Fruit fly (Drosophila melanogaster): Measurements from ENCODE around the gene CG31870.

CG31870 gene

DNA sequence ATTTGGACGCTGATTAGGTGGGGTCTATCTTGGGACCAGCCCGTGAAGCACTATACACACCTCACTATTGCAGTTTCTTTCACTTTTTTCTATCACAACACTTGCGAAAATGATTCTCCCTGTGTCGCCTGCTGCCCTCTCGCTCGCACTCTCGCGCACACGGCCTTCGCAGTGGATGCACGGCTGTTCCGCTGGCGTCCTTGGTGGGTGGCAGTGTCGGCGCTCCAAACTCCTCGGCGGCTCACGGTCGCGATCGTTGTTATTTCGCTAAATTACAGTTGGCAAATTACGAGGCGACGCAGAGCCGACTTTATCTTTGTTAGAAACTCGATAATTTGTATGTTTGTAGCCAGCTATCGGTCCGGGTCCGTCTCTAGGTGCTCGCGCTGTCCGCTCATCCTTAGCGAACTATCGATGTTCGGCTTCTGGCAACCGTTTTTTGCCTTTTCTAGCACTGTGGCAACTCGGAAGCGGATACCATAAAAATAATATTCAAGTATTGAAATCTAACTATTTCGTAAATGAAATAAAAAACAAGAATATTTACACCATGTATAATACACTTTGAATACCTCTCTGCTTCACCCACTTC lies 22.3 kb upstream of the CG31870 start, which contains the start of gene Ubc2:
Gene Ubc2, minus strand, starts transcription at position 410 of the 592 bp plus-strand sequence.
- TF ChIP-seq cyc (GFP tag; optimal IDR thresholded peaks at IDR 0.05) = peak; percentile 15
- peak; percentile 73 for TF ChIP-seq Sox14 (GFP tag; optimal IDR thresholded peaks at IDR 0.05)
- peak; percentile 23 for TF ChIP-seq CG31627 (GFP tag; optimal IDR thresholded peaks at IDR 0.05)
- no peak for TF ChIP-seq dac (GFP tag; optimal IDR thresholded peaks at IDR 0.05)
- TF ChIP-seq Blimp-1 (GFP tag; optimal IDR thresholded peaks at IDR 0.05) = no peak
- peak; percentile 28 for TF ChIP-seq esn (GFP tag; optimal IDR thresholded peaks at IDR 0.05)
- peak; percentile 33 for TF ChIP-seq pdm3 (GFP tag; optimal IDR thresholded peaks at IDR 0.05)
- TF ChIP-seq lz (GFP tag; optimal IDR thresholded peaks at IDR 0.05) = peak; percentile 30
- peak; percentile 72 for TF ChIP-seq Eip78C (GFP tag)
- peak; percentile 7 for TF ChIP-seq dsx (GFP tag; optimal IDR thresholded peaks at IDR 0.05; ENCODE audit: poor library complexity, severe bottlenecking)
- no peak for TF ChIP-seq Met (GFP tag; optimal IDR thresholded peaks at IDR 0.05)
- peak; percentile 19 for TF ChIP-seq topi (GFP tag; optimal IDR thresholded peaks at IDR 0.05)

DNA sequence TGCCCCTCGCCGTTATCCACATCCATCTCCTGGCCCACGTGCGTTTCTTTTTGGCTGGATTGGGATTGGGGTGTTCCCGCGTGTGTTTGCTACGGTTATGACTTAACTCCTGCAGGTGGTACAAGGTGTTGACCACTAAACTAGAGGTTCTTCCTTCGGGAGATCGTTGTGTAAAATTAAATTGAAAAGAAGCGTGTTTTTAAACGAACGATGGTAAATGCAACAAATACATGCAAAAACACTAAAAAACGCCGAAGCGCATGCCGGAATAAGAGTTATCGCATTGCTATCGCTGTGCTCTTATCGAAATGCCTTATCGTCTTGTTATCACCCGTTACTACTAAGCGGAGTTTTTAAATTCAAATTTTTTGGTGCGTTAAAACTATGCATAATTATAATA lies 20.3 kb upstream of the CG31870 start, which contains the start of gene CG6724:
Gene CG6724, minus strand, starts transcription at position 245 of the 400 bp plus-strand sequence.
- TF ChIP-seq OdsH (GFP tag; optimal IDR thresholded peaks at IDR 0.05) = no peak
- TF ChIP-seq CG10631 (GFP tag; optimal IDR thresholded peaks at IDR 0.05) = no peak
- TF ChIP-seq CG3032 (tag; optimal IDR thresholded peaks at IDR 0.05) = no peak
- TF ChIP-seq svp (GFP tag) = no peak
- no peak for TF ChIP-seq CG15336 (GFP tag; IDR thresholded peaks at IDR 0.05)

DNA sequence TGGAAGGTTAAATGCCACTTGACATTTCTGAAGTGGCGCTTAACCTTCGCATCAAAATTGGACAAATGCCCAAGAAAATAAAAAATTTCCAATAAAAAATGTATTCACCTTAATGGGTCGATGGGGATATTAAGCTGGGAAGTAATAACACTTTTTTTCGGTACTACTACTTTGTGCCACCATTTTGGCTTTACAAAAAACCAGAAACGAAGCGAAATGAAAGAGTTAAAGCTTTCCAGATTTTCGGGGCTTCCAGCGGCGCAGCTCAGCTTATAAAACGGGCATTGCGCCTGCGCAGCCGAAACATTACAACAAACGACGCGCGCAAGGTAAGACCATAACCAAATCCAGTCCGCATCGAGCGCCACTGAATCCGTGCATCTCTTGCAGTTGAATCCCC lies 19.5 kb upstream of the CG31870 start, which contains the start of gene CG17127:
Gene CG17127, plus strand, starts transcription at position 301 of the 400 bp plus-strand sequence.
- no peak for TF ChIP-seq salr (GFP tag; optimal IDR thresholded peaks at IDR 0.05)
- TF ChIP-seq CG15336 (GFP tag; IDR thresholded peaks at IDR 0.05) = no peak
- no peak for TF ChIP-seq Sox15 (GFP tag; optimal IDR thresholded peaks at IDR 0.05)
- TF ChIP-seq fd59A (GFP tag; optimal IDR thresholded peaks at IDR 0.05) = no peak

DNA sequence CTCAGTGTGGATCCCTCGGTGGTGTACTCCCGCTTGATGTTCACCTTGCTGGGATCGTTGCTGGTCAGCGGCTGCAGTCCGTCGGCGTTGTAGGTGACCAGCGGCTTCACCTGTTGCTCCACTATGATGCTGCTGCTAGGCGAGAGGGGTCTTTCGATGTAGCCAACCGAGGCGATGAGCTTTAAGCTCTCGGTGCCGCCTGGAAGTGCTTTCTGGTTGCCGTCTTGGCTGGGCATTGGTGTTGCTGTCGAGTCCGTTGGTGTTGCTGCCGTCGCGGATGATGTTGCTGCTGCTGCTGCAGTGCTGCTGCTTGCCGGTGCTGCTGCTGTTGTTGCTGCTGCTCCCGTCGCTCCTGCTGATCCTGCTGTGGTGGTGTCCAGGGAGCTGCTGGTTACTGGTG lies 16.0 kb upstream of the CG31870 start:
- TF ChIP-seq Sox14 (GFP tag; optimal IDR thresholded peaks at IDR 0.05) (no peak), CG8119 (GFP tag; IDR thresholded peaks at IDR 0.05) (no peak), CG3919 (GFP tag; optimal IDR thresholded peaks at IDR 0.05) (peak; percentile 94), eg (GFP tag; IDR thresholded peaks at IDR 0.05) (0 out of 3 replicates have a peak, but pooled peaks have one; percentile 12), CG10669 (GFP tag; optimal IDR thresholded peaks at IDR 0.05) (no peak), Smox (GFP tag; optimal IDR thresholded peaks at IDR 0.05) (no peak), CG6808 (GFP tag; optimal IDR thresholded peaks at IDR 0.05) (no peak), CG4318 (GFP tag; optimal IDR thresholded peaks at IDR 0.05) (no peak), Hr38 (GFP tag; optimal IDR thresholded peaks at IDR 0.05) (no peak), dac (GFP tag; optimal IDR thresholded peaks at IDR 0.05) (no peak)

DNA sequence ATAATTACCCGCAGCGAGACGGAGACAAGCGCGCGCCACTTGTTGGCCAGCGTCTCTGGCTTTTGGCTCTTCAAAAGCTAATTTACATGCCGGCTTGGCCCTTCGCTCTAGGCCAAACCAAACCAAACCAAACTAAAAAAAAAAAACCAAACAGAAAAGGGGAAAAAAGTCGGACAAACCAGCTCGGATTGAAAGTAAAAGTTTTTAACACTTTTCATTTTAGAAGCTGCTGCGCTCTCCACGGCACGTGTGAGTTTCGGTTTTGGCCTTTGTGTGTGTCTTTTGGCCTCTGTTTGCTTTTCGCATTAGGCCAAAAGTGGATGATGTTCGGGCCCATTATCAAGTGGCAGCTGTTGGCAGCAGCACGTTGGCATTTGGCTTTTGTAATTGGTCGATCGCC lies 8.8 kb upstream of the CG31870 start:
- TF ChIP-seq Blimp-1 (GFP tag; optimal IDR thresholded peaks at IDR 0.05) = peak; percentile 38
- no peak for TF ChIP-seq CG11902 (GFP tag; optimal IDR thresholded peaks at IDR 0.05)

DNA sequence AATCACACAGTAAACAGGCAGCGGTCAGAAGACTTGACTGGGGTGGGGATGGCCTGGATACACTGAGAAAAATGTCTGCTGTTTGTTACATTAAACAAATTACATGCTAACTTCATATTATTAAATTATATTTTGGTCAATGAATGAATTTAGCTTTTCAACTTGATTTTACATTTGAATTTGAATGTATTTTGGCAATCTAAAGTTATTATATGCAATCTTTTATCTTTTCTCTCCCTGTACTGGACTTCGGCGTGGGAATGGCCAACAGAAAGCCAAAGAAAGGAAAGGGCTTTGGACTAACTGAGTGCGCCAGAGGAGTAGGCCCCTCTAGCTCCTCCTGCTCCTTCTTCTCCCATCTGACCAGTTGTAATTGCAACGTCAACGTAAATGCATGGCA lies 1.3 kb downstream of the CG31870 start:
- peak; percentile 38 for TF ChIP-seq CG11902 (GFP tag; optimal IDR thresholded peaks at IDR 0.05)
- TF ChIP-seq Ets21C (GFP tag; optimal IDR thresholded peaks at IDR 0.05) = peak; percentile 51
- peak; percentile 80 for TF ChIP-seq Eip75B (GFP tag; optimal IDR thresholded peaks at IDR 0.05)
- TF ChIP-seq Eip93F (GFP tag; optimal IDR thresholded peaks at IDR 0.05) = peak; percentile 33
- peak; percentile 72 for TF ChIP-seq CG8119 (GFP tag; IDR thresholded peaks at IDR 0.05)
- peak; percentile 42; the same call in 1 of the 2 replicates for TF ChIP-seq Gug (GFP tag; IDR thresholded peaks at IDR 0.05)
- peak in 1 of 2 experiments; percentile 49 for TF ChIP-seq ss (GFP tag; optimal IDR thresholded peaks at IDR 0.05)
- peak; percentile 42 for TF ChIP-seq Ets96B (tag; optimal IDR thresholded peaks at IDR 0.05)
- peak; percentile 14 for TF ChIP-seq CG1621 (tag; optimal IDR thresholded peaks at IDR 0.05)
- TF ChIP-seq Eip78C (GFP tag) = peak; percentile 90
- peak; percentile 67; the same call in 2 of the 3 replicates for TF ChIP-seq CG6163 (GFP tag; IDR thresholded peaks at IDR 0.05)
- no peak for TF ChIP-seq fd85E (GFP tag; optimal IDR thresholded peaks at IDR 0.05)
- peak; percentile 36 for TF ChIP-seq CG32006 (GFP tag; optimal IDR thresholded peaks at IDR 0.05)
- peak; percentile 9 for TF ChIP-seq Lpt (GFP tag; optimal IDR thresholded peaks at IDR 0.05)
- TF ChIP-seq CG8319 (GFP tag; optimal IDR thresholded peaks at IDR 0.05) = peak; percentile 2
- no peak for TF ChIP-seq CG6276 (GFP tag; optimal IDR thresholded peaks at IDR 0.05)
